Fruit fly (Drosophila melanogaster): Measurements from ENCODE around the gene yem.

Gene yem

dm6 chr3R:29124128-29124527 lies 1.4 kb upstream of the yem start (continued):
- peak; percentile 40 for TF ChIP-seq Spps (tag; optimal IDR thresholded peaks at IDR 0.05)
- TF ChIP-seq CG14014 (GFP tag; IDR thresholded peaks at IDR 0.05), result peak; percentile 51; the same call in 1 of the 2 replicates
- TF ChIP-seq Max (GFP tag; optimal IDR thresholded peaks at IDR 0.05), result no peak
- TF ChIP-seq chinmo (GFP tag; IDR thresholded peaks at IDR 0.05; ENCODE audit: partially characterized antibody), result no peak
- no peak for TF ChIP-seq CG31388 (GFP tag; optimal IDR thresholded peaks at IDR 0.05)
- TF ChIP-seq Camta (GFP tag; optimal IDR thresholded peaks at IDR 0.05), result peak; percentile 38
- TF ChIP-seq dysf (GFP tag; IDR thresholded peaks at IDR 0.05), result peak; percentile 76
- no peak for TF ChIP-seq CG3163 (GFP tag; optimal IDR thresholded peaks at IDR 0.05)
- TF ChIP-seq CG10209 (GFP tag; optimal IDR thresholded peaks at IDR 0.05), result peak; percentile 43
- TF ChIP-seq her (GFP tag; optimal IDR thresholded peaks at IDR 0.05), result peak; percentile 70
- TF ChIP-seq corto (GFP tag; optimal IDR thresholded peaks at IDR 0.05), result no peak
- peak; percentile 57 for TF ChIP-seq mam (GFP tag; optimal IDR thresholded peaks at IDR 0.05)
- no peak for TF ChIP-seq insv (GFP tag; optimal IDR thresholded peaks at IDR 0.05)
- peak; percentile 35; the same call in 1 of the 2 replicates for TF ChIP-seq Gsc (GFP tag; IDR thresholded peaks at IDR 0.05)
- no peak for TF ChIP-seq CG6765 (GFP tag; optimal IDR thresholded peaks at IDR 0.05)
- no peak for TF ChIP-seq fd64A (GFP tag; optimal IDR thresholded peaks at IDR 0.05)
- TF ChIP-seq emc (GFP tag; optimal IDR thresholded peaks at IDR 0.05), result peak; percentile 31
- peak; percentile 65 for TF ChIP-seq CG4424 (GFP tag; optimal IDR thresholded peaks at IDR 0.05)
- TF ChIP-seq abd-A (tag; optimal IDR thresholded peaks at IDR 0.05), result no peak
- no peak for TF ChIP-seq Fer2 (tag; optimal IDR thresholded peaks at IDR 0.05)
- peak; percentile 65 for TF ChIP-seq Awh (GFP tag; IDR thresholded peaks at IDR 0.05)
- TF ChIP-seq CG8089 (GFP tag; optimal IDR thresholded peaks at IDR 0.05), result no peak
- TF ChIP-seq CG6272 (GFP tag; IDR thresholded peaks at IDR 0.05), result peak; percentile 51
- TF ChIP-seq CG17912 (GFP tag; optimal IDR thresholded peaks at IDR 0.05), result no peak
- TF ChIP-seq Doc3 (GFP tag; IDR thresholded peaks at IDR 0.05; ENCODE audit: partially characterized antibody), result no peak
- peak; percentile 44 for TF ChIP-seq D19A (tag; optimal IDR thresholded peaks at IDR 0.05)
- peak; percentile 75 for TF ChIP-seq CG32772 (GFP tag; IDR thresholded peaks at IDR 0.05)
- peak; percentile 70 for TF ChIP-seq Aef1 (GFP tag; IDR thresholded peaks at IDR 0.05)
- TF ChIP-seq eyg (GFP tag; optimal IDR thresholded peaks at IDR 0.05), result no peak
- TF ChIP-seq slou (GFP tag; optimal IDR thresholded peaks at IDR 0.05), result peak; percentile 24
- peak; percentile 25 for TF ChIP-seq CG33213 (GFP tag; optimal IDR thresholded peaks at IDR 0.05)
- peak; percentile 3 for TF ChIP-seq CG12236 (GFP tag; optimal IDR thresholded peaks at IDR 0.05)
- TF ChIP-seq ranshi (GFP tag; IDR thresholded peaks at IDR 0.05), result peak; percentile 71; the same call in 1 of the 2 replicates
- TF ChIP-seq CG12299 (tag; optimal IDR thresholded peaks at IDR 0.05), result no peak
- no peak for TF ChIP-seq CG10431 (GFP tag; optimal IDR thresholded peaks at IDR 0.05)
- no peak for TF ChIP-seq hkb (optimal IDR thresholded peaks at IDR 0.05)
- peak; percentile 67 for TF ChIP-seq hkb (GFP tag; IDR thresholded peaks at IDR 0.05)
- TF ChIP-seq bab2 (GFP tag; optimal IDR thresholded peaks at IDR 0.05), result peak; percentile 76
- TF ChIP-seq cg (GFP tag; optimal IDR thresholded peaks at IDR 0.05), result no peak
- no peak for TF ChIP-seq kah (GFP tag; optimal IDR thresholded peaks at IDR 0.05)
- peak; percentile 69 to 76 for TF ChIP-seq Pdp1 (GFP tag; optimal IDR thresholded peaks at IDR 0.05)
- no peak for TF ChIP-seq Opbp (GFP tag; IDR thresholded peaks at IDR 0.05; ENCODE audit: partially characterized antibody)
- TF ChIP-seq zen (tag; optimal IDR thresholded peaks at IDR 0.05), result peak; percentile 60
- TF ChIP-seq dmrt11E (tag; optimal IDR thresholded peaks at IDR 0.05), result peak; percentile 59
- TF ChIP-seq HLHmδ (GFP tag; optimal IDR thresholded peaks at IDR 0.05), result no peak
- TF ChIP-seq HLH3B (GFP tag; IDR thresholded peaks at IDR 0.05), result peak; percentile 76
- peak; percentile 74 for TF ChIP-seq CG9932 (GFP tag; IDR thresholded peaks at IDR 0.05)
- peak; percentile 32 for TF ChIP-seq CG16863 (GFP tag; optimal IDR thresholded peaks at IDR 0.05)
- peak; percentile 41; the same call in 1 of the 2 replicates for TF ChIP-seq CG5953 (GFP tag; IDR thresholded peaks at IDR 0.05)
- peak; percentile 81 for TF ChIP-seq Ptx1 (GFP tag; IDR thresholded peaks at IDR 0.05)
- TF ChIP-seq crp (GFP tag; optimal IDR thresholded peaks at IDR 0.05), result no peak

Data from whole organism, embryonic.